Fruit fly (Drosophila melanogaster): Measurements from ENCODE around the gene dos.

dos gene

DNA sequence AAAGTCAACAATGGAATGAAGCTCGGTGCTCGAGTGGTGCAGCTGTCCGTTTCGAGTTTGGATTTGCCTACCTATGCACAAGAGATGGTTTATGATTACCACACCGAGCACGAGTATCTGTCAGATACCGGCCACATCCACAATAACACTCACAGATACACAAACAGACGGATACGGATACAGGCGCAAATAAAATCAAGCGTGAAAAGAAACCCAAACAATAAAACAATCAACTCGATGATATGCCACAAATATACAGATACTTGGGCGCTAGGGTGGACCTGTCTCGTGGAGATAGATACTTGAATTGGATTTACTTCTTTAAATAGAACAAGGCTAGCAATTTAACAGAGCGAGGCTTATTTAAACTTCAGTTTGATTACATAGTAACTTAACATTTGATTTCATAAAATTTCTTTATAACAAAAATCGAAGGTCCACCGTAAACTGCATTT lies 18.9 kb upstream of the dos start (continued):
- TF ChIP-seq Poxn (GFP tag; IDR thresholded peaks at IDR 0.05), result no peak
- no peak for TF ChIP-seq CG34376 (GFP tag; optimal IDR thresholded peaks at IDR 0.05)
- TF ChIP-seq Abd-B (GFP tag; optimal IDR thresholded peaks at IDR 0.05), result no peak
- TF ChIP-seq CG17802 (tag; optimal IDR thresholded peaks at IDR 0.05), result no peak
- TF ChIP-seq CG10654 (GFP tag; optimal IDR thresholded peaks at IDR 0.05), result peak; percentile 9
- peak; percentile 42 for TF ChIP-seq CG10209 (GFP tag; optimal IDR thresholded peaks at IDR 0.05)
- TF ChIP-seq ATbp (GFP tag; optimal IDR thresholded peaks at IDR 0.05), result no peak
- TF ChIP-seq NfI (GFP tag; optimal IDR thresholded peaks at IDR 0.05), result peak; percentile 40
- no peak for TF ChIP-seq nau (GFP tag; optimal IDR thresholded peaks at IDR 0.05)
- TF ChIP-seq CG16813 (GFP tag; IDR thresholded peaks at IDR 0.05; ENCODE audit: partially characterized antibody), result no peak
- peak; percentile 56 for TF ChIP-seq run (tag; optimal IDR thresholded peaks at IDR 0.05)
- TF ChIP-seq Fer3 (tag; optimal IDR thresholded peaks at IDR 0.05), result peak; percentile 19
- TF ChIP-seq klu (GFP tag; IDR thresholded peaks at IDR 0.05), result no peak
- TF ChIP-seq HHEX (GFP tag; optimal IDR thresholded peaks at IDR 0.05), result peak; percentile 38
- TF ChIP-seq Ada2b (GFP tag; IDR thresholded peaks at IDR 0.05), result 0 out of 2 replicates have a peak, but pooled peaks have one; percentile 5
- TF ChIP-seq Doc3 (GFP tag; IDR thresholded peaks at IDR 0.05; ENCODE audit: partially characterized antibody), result no peak
- TF ChIP-seq corto (GFP tag; optimal IDR thresholded peaks at IDR 0.05), result no peak
- TF ChIP-seq CG2199 (GFP tag; IDR thresholded peaks at IDR 0.05), result no peak
- TF ChIP-seq insv (GFP tag; optimal IDR thresholded peaks at IDR 0.05), result no peak
- TF ChIP-seq otp (GFP tag; IDR thresholded peaks at IDR 0.05), result peak; percentile 45; the same call in 1 of the 3 replicates
- TF ChIP-seq Trl (optimal IDR thresholded peaks at IDR 0.05), result no peak
- peak; percentile 18 for TF ChIP-seq Trl (GFP tag; optimal IDR thresholded peaks at IDR 0.05)
- TF ChIP-seq sens-2 (GFP tag; IDR thresholded peaks at IDR 0.05), result no peak
- no peak for TF ChIP-seq Atf-2 (GFP tag; optimal IDR thresholded peaks at IDR 0.05)
- TF ChIP-seq hb (GFP tag; IDR thresholded peaks at IDR 0.05; ENCODE audit: partially characterized antibody), result no peak
- no peak for TF ChIP-seq CG11398 (GFP tag; optimal IDR thresholded peaks at IDR 0.05)
- peak; percentile 54 for TF ChIP-seq cg (GFP tag; optimal IDR thresholded peaks at IDR 0.05)
- no peak for TF ChIP-seq Dref (GFP tag; IDR thresholded peaks at IDR 0.05)
- peak; percentile 55; the same call in 1 of the 3 replicates for TF ChIP-seq so (GFP tag; IDR thresholded peaks at IDR 0.05)
- TF ChIP-seq Dek (tag; optimal IDR thresholded peaks at IDR 0.05), result peak; percentile 0
- peak; percentile 14 for TF ChIP-seq Nf-YB (GFP tag; optimal IDR thresholded peaks at IDR 0.05)
- 0 out of 2 replicates have a peak, but pooled peaks have one; percentile 12 for TF ChIP-seq Nf-YA (GFP tag; IDR thresholded peaks at IDR 0.05)
- peak; percentile 18 for TF ChIP-seq CG13424 (tag; optimal IDR thresholded peaks at IDR 0.05)
- 0 out of 2 replicates have a peak, but pooled peaks have one; percentile 22 for TF ChIP-seq H2.0 (GFP tag; IDR thresholded peaks at IDR 0.05)
- no peak for TF ChIP-seq CG11085 (GFP tag; IDR thresholded peaks at IDR 0.05)
- TF ChIP-seq CG17612 (GFP tag; IDR thresholded peaks at IDR 0.05), result no peak
- TF ChIP-seq Doc2 (GFP tag; IDR thresholded peaks at IDR 0.05), result no peak
- TF ChIP-seq H15 (GFP tag; IDR thresholded peaks at IDR 0.05), result 0 out of 3 replicates have a peak, but pooled peaks have one; percentile 10
- TF ChIP-seq Oli (tag; optimal IDR thresholded peaks at IDR 0.05), result peak; percentile 61
- TF ChIP-seq CG6813 (GFP tag; optimal IDR thresholded peaks at IDR 0.05), result peak; percentile 29
- 0 out of 3 replicates have a peak, but pooled peaks have one; percentile 13 for TF ChIP-seq Aef1 (GFP tag; IDR thresholded peaks at IDR 0.05)
- peak; percentile 64 for TF ChIP-seq CG2712 (tag; optimal IDR thresholded peaks at IDR 0.05)
- no peak for TF ChIP-seq CG18764 (GFP tag; optimal IDR thresholded peaks at IDR 0.05)
- peak; percentile 32 for TF ChIP-seq CG17385 (GFP tag; optimal IDR thresholded peaks at IDR 0.05)
- no peak for TF ChIP-seq Jarid2 (GFP tag; optimal IDR thresholded peaks at IDR 0.05)
- TF ChIP-seq CG30020 (tag; optimal IDR thresholded peaks at IDR 0.05), result no peak
- TF ChIP-seq h (optimal IDR thresholded peaks at IDR 0.05), result no peak
- peak; percentile 65; the same call in 1 of the 4 replicates for TF ChIP-seq chinmo (GFP tag; IDR thresholded peaks at IDR 0.05; ENCODE audit: partially characterized antibody)
- peak; percentile 13 for TF ChIP-seq sug (tag; optimal IDR thresholded peaks at IDR 0.05)
- TF ChIP-seq CG4424 (GFP tag; optimal IDR thresholded peaks at IDR 0.05), result peak; percentile 50
- TF ChIP-seq jigr1 (GFP tag; IDR thresholded peaks at IDR 0.05), result no peak
